Fruit fly (Drosophila melanogaster) whole organism, embryonic: ENCODE results near the gene hiro.
A peak's percentile ranks its signal among the peaks of the same experiment; 100 is the strongest.

ENCODE experiments used
- CG11085 ChIP-seq: fragments of 200-800 bp; sonication (Bioruptor generic); IDR thresholded peaks from 2 replicates; pipeline ENCODE4 v1.3.6; 2022; ENCODE audit warnings: missing biosample characterization, missing genetic modification characterization
- CG13624 ChIP-seq: fragments of 200-800 bp; sonication (Bioruptor generic); optimal IDR thresholded peaks from 2 replicates; lab custom pipeline; 2016; ENCODE audit warnings: missing biosample characterization, missing genetic modification characterization
- CG14667 ChIP-seq: fragments of 200-800 bp; sonication (Bioruptor generic); IDR thresholded peaks from 2 replicates; pipeline ENCODE4 v1.3.6; 2022; ENCODE audit warnings: missing biosample characterization, missing genetic modification characterization
- CG15601 ChIP-seq: fragments of 200-800 bp; sonication (Bioruptor generic); optimal IDR thresholded peaks from 3 replicates; lab custom pipeline; 2019; ENCODE audit warnings: missing biosample characterization, mild to moderate bottlenecking, missing genetic modification characterization, moderate library complexity
- CG16813 ChIP-seq: fragments of 200-800 bp; sonication (Bioruptor generic); IDR thresholded peaks from 3 replicates; pipeline ENCODE4 v1.3.6; 2022; ENCODE audit warnings: missing biosample characterization, missing genetic modification characterization; ENCODE audit not compliant: partially characterized antibody
- CG17328 ChIP-seq: fragments of 200-800 bp; sonication (Bioruptor generic); IDR thresholded peaks from 2 replicates; pipeline ENCODE4 v1.3.6; 2022; ENCODE audit warnings: missing biosample characterization, missing genetic modification characterization
- CG18764 ChIP-seq: fragments of 200-800 bp; sonication (Bioruptor generic); optimal IDR thresholded peaks from 3 replicates; lab custom pipeline; 2016; ENCODE audit warnings: missing biosample characterization, missing genetic modification characterization
- CG3065 ChIP-seq: fragments of 200-800 bp; sonication (Bioruptor generic); optimal IDR thresholded peaks from 2 replicates; lab custom pipeline; 2016; ENCODE audit warnings: missing biosample characterization, missing genetic modification characterization
- CG3726 ChIP-seq: fragments of 200-800 bp; sonication (Bioruptor generic); IDR thresholded peaks from 3 replicates; pipeline ENCODE4, ENCODE4 v1.3.6; 2022; ENCODE audit warnings: missing biosample characterization, missing genetic modification characterization
- CG6272 ChIP-seq: fragments of 200-800 bp; sonication (Bioruptor generic); IDR thresholded peaks from 2 replicates; pipeline ENCODE4 v1.3.6; 2022; ENCODE audit warnings: missing biosample characterization, missing genetic modification characterization
- CG7987 ChIP-seq: fragments of 200-800 bp; sonication (Bioruptor generic); optimal IDR thresholded peaks from 2 replicates; lab custom pipeline; 2018; ENCODE audit warnings: missing biosample characterization, mild to moderate bottlenecking, missing genetic modification characterization, moderate library complexity
- CG8089 ChIP-seq: fragments of 200-800 bp; sonication (Bioruptor generic); optimal IDR thresholded peaks from 3 replicates; lab custom pipeline; 2016; ENCODE audit warnings: missing biosample characterization, missing genetic modification characterization
- CG8359 ChIP-seq: fragments of 200-800 bp; sonication (Bioruptor generic); optimal IDR thresholded peaks from 2 replicates; lab custom pipeline; 2017; ENCODE audit warnings: missing biosample characterization, mild to moderate bottlenecking, missing genetic modification characterization, borderline replicate concordance
- CG9215 ChIP-seq: fragments of 200-800 bp; sonication (Bioruptor generic); IDR thresholded peaks from 2 replicates; pipeline ENCODE4 v1.3.6; 2022; ENCODE audit warnings: missing biosample characterization, missing genetic modification characterization
- Dll ChIP-seq: fragments of 200-800 bp; sonication (Bioruptor generic); IDR thresholded peaks from 4 replicates; pipeline ENCODE4 v1.3.6; 2022; ENCODE audit warnings: missing biosample characterization, missing genetic modification characterization; ENCODE audit not compliant: partially characterized antibody
- Dref ChIP-seq: fragments of 200-800 bp; sonication (Bioruptor generic); IDR thresholded peaks from 2 replicates; pipeline ENCODE4 v1.3.6; 2022; ENCODE audit warnings: missing biosample characterization, missing genetic modification characterization
- Drgx ChIP-seq: fragments of 200-800 bp; sonication (Bioruptor generic); IDR thresholded peaks from 2 replicates; pipeline ENCODE4 v1.3.6; 2022; ENCODE audit warnings: missing biosample characterization, missing genetic modification characterization
- Fer1 ChIP-seq: fragments of 200-800 bp; sonication (Bioruptor generic); optimal IDR thresholded peaks from 2 replicates; lab custom pipeline; 2017; ENCODE audit warnings: missing biosample characterization, mild to moderate bottlenecking, missing genetic modification characterization
- Hr3 ChIP-seq: fragments of 200-800 bp; sonication (Bioruptor generic); optimal IDR thresholded peaks from 3 replicates; lab custom pipeline; 2016; ENCODE audit warnings: missing biosample characterization, missing genetic modification characterization
- Nf-YC ChIP-seq: fragments of 200-800 bp; optimal IDR thresholded peaks from 3 replicates; lab custom pipeline; 2019; ENCODE audit warnings: missing biosample characterization, mild to moderate bottlenecking, missing genetic modification characterization, moderate library complexity
- Optix ChIP-seq: fragments of 200-800 bp; sonication (Bioruptor generic); IDR thresholded peaks from 3 replicates; pipeline ENCODE4 v1.3.6; 2022; ENCODE audit warnings: missing biosample characterization, missing genetic modification characterization
- Ptx1 ChIP-seq: fragments of 200-800 bp; sonication (Bioruptor generic); IDR thresholded peaks from 2 replicates; pipeline ENCODE4 v1.3.6; 2022; ENCODE audit warnings: missing biosample characterization, missing genetic modification characterization
- Taf1 ChIP-seq: fragments of 200-800 bp; sonication (Bioruptor generic); IDR thresholded peaks from 2 replicates; pipeline ENCODE4 v1.3.6; 2022; ENCODE audit warnings: missing biosample characterization, missing genetic modification characterization
- ac ChIP-seq: fragments of 200-800 bp; sonication (Bioruptor generic); optimal IDR thresholded peaks from 3 replicates; lab custom pipeline; 2017; ENCODE audit warnings: missing biosample characterization, mild to moderate bottlenecking, missing genetic modification characterization
- ase ChIP-seq: fragments of 200-800 bp; sonication (Bioruptor generic); IDR thresholded peaks from 3 replicates; pipeline ENCODE4 v1.3.6; 2022; ENCODE audit warnings: missing biosample characterization, missing genetic modification characterization
- bigmax ChIP-seq: fragments of 200-800 bp; sonication (Bioruptor generic); optimal IDR thresholded peaks from 2 replicates; lab custom pipeline; 2018; ENCODE audit warnings: missing biosample characterization, mild to moderate bottlenecking, missing genetic modification characterization
- ci ChIP-seq: fragments of 200-800 bp; sonication (Bioruptor generic); IDR thresholded peaks from 3 replicates; pipeline ENCODE4 v1.3.6; 2022; ENCODE audit warnings: missing biosample characterization, missing genetic modification characterization
- da ChIP-seq: fragments of 200-800 bp; sonication (Bioruptor generic); optimal IDR thresholded peaks from 2 replicates; lab custom pipeline; 2016; ENCODE audit warnings: missing biosample characterization, missing genetic modification characterization
- dati ChIP-seq: fragments of 200-800 bp; sonication (Bioruptor generic); IDR thresholded peaks from 2 replicates; pipeline ENCODE4 v1.3.6; 2022; ENCODE audit warnings: missing biosample characterization, missing genetic modification characterization
- fd102C ChIP-seq: fragments of 200-800 bp; sonication (Bioruptor generic); optimal IDR thresholded peaks from 2 replicates; lab custom pipeline; 2018; ENCODE audit warnings: missing biosample characterization, mild to moderate bottlenecking, missing genetic modification characterization, moderate library complexity
- kni ChIP-seq: fragments of 200-800 bp; sonication (Bioruptor generic); optimal IDR thresholded peaks from 3 replicates; lab custom pipeline; 2017; ENCODE audit warnings: mild to moderate bottlenecking, missing biosample characterization, missing genetic modification reagents, missing genetic modification characterization
- lab ChIP-seq: fragments of 200-800 bp; sonication (Bioruptor generic); optimal IDR thresholded peaks from 3 replicates; lab custom pipeline; 2017; ENCODE audit warnings: missing biosample characterization, missing genetic modification characterization, mild to moderate bottlenecking, moderate library complexity, missing genetic modification reagents
- luna ChIP-seq: fragments of 200-800 bp; sonication (Bioruptor generic); optimal IDR thresholded peaks from 2 replicates; lab custom pipeline; 2016; ENCODE audit warnings: missing biosample characterization, missing genetic modification characterization
- mam ChIP-seq: fragments of 200-800 bp; sonication (Bioruptor generic); optimal IDR thresholded peaks from 3 replicates; lab custom pipeline; 2016; ENCODE audit warnings: missing biosample characterization, missing genetic modification characterization
- nom ChIP-seq: fragments of 200-800 bp; sonication (Bioruptor generic); optimal IDR thresholded peaks from 2 replicates; lab custom pipeline; 2017; ENCODE audit warnings: missing biosample characterization, missing genetic modification characterization, mild to moderate bottlenecking, moderate library complexity, missing genetic modification reagents
- oc ChIP-seq: fragments of 200-800 bp; sonication (Bioruptor generic); optimal IDR thresholded peaks from 2 replicates; lab custom pipeline; 2018; ENCODE audit warnings: missing biosample characterization, mild to moderate bottlenecking, missing genetic modification characterization, moderate library complexity
- odd ChIP-seq: fragments of 200-800 bp; sonication (Bioruptor generic); optimal IDR thresholded peaks from 2 replicates; lab custom pipeline; 2017; ENCODE audit warnings: missing biosample characterization, mild to moderate bottlenecking, missing genetic modification characterization
- otp ChIP-seq: fragments of 200-800 bp; sonication (Bioruptor generic); IDR thresholded peaks from 3 replicates; pipeline ENCODE4, ENCODE4 v1.3.6; 2022; ENCODE audit warnings: missing biosample characterization, missing genetic modification characterization
- p53 ChIP-seq: fragments of 200-800 bp; sonication (Bioruptor generic); optimal IDR thresholded peaks from 2 replicates; lab custom pipeline; 2016; ENCODE audit warnings: missing biosample characterization, missing genetic modification characterization
- pan ChIP-seq, 4 experiments: fragments of >200 bp in 3 of 4; fragments of 200-800 bp in 1 of 4; sonication (Bioruptor generic) in 1 of 4; optimal IDR thresholded peaks in 3 of 4; IDR thresholded peaks in 1 of 4; 2 replicates each; pipeline versions ENCODE4 v1.3.6 to Lab custom; 2017 to 2022; ENCODE audit warnings: missing biosample characterization in 2 of 4, missing genetic modification characterization in 2 of 4, mixed read lengths in 1 of 4
- pb ChIP-seq: fragments of 200-800 bp; sonication (Bioruptor generic); optimal IDR thresholded peaks from 3 replicates; lab custom pipeline; 2016; ENCODE audit warnings: missing biosample characterization, missing genetic modification characterization
- pfk ChIP-seq: fragments of 200-800 bp; sonication (Bioruptor generic); optimal IDR thresholded peaks from 2 replicates; lab custom pipeline; 2018; ENCODE audit warnings: missing biosample characterization, mild to moderate bottlenecking, missing genetic modification characterization, moderate library complexity
- repo ChIP-seq: fragments of 200-800 bp; sonication (Bioruptor generic); optimal IDR thresholded peaks from 2 replicates; lab custom pipeline; 2016; ENCODE audit warnings: missing biosample characterization, missing genetic modification characterization
- sc ChIP-seq, 3 experiments: fragments of >200 bp in 2 of 3; fragments of 200-800 bp in 1 of 3; sonication (Bioruptor generic) in 1 of 3; optimal IDR thresholded peaks; 2 replicates in 2 of 3; 3 replicates in 1 of 3; lab custom pipeline; 2017; ENCODE audit warnings: mild to moderate bottlenecking in 1 of 3, missing biosample characterization in 1 of 3, missing genetic modification characterization in 1 of 3, missing genetic modification reagents in 1 of 3
- sd ChIP-seq: fragments of 200-800 bp; sonication (Bioruptor generic); optimal IDR thresholded peaks from 3 replicates; lab custom pipeline; 2018; ENCODE audit warnings: missing biosample characterization, mild to moderate bottlenecking, missing genetic modification characterization, moderate library complexity
- sna ChIP-seq: fragments of 200-800 bp; sonication (Bioruptor generic); IDR thresholded peaks from 2 replicates; pipeline ENCODE4 v1.3.6; 2022; ENCODE audit warnings: missing biosample characterization, missing genetic modification characterization; ENCODE audit not compliant: partially characterized antibody
- stc ChIP-seq: fragments of 200-800 bp; sonication (Bioruptor generic); IDR thresholded peaks from 2 replicates; pipeline ENCODE4 v1.3.6; 2022; ENCODE audit warnings: missing biosample characterization, missing genetic modification characterization
- wek ChIP-seq: fragments of 200-800 bp; sonication (Bioruptor generic); optimal IDR thresholded peaks from 3 replicates; lab custom pipeline; 2018; ENCODE audit warnings: missing biosample characterization, mild to moderate bottlenecking, missing genetic modification characterization, moderate library complexity

hiro gene

dm6 chr3L:648155-649024 is 39.4 kb downstream of the hiro start, which contains the start of gene Gale (continued):
- TF ChIP-seq wek = no peak
- no peak for TF ChIP-seq CG11085 (GFP tag; lab: Robert Waterston, UW)
- TF ChIP-seq fd102C = no peak
- TF ChIP-seq sc (optimal IDR thresholded peaks at IDR 0.05; lab: Kevin White, UChicago) = no peak
- TF ChIP-seq sc (GFP tag; optimal IDR thresholded peaks at IDR 0.05; lab: Kevin White, UChicago) = no peak
- peak; percentile 70 for TF ChIP-seq sd (tag; lab: Kevin White, UChicago)
- peak; percentile 65 for TF ChIP-seq CG16813 (GFP tag; lab: Robert Waterston, UW)
- TF ChIP-seq Hr3 = no peak
- TF ChIP-seq otp (GFP tag; lab: Robert Waterston, UW) = no peak
- TF ChIP-seq pfk (GFP tag; lab: Kevin White, UChicago) = no peak
- no peak for TF ChIP-seq CG18764 (GFP tag; lab: Kevin White, UChicago)
- TF ChIP-seq mam (GFP tag; lab: Kevin White, UChicago) = no peak
- TF ChIP-seq Ptx1 (GFP tag; lab: Robert Waterston, UW) = 0 out of 2 replicates have a peak, but pooled peaks have one; percentile 39
- peak; percentile 72 for TF ChIP-seq nom (GFP tag; lab: Kevin White, UChicago)
- peak; percentile 24 for TF ChIP-seq Fer1 (GFP tag; lab: Kevin White, UChicago)
- TF ChIP-seq stc = no peak
- TF ChIP-seq CG3065 (GFP tag; lab: Kevin White, UChicago) = no peak
- no peak for TF ChIP-seq CG15601
- no peak for TF ChIP-seq CG9215
- TF ChIP-seq CG14667 (GFP tag; lab: Robert Waterston, UW) = no peak
- no peak for TF ChIP-seq kni (GFP tag; lab: Kevin White, UChicago)
- no peak for TF ChIP-seq luna (GFP tag; lab: Kevin White, UChicago)
- TF ChIP-seq Dll (GFP tag; lab: Robert Waterston, UW) = peak; percentile 74; the same call in 3 of the 4 replicates
- TF ChIP-seq CG8089 (GFP tag; lab: Kevin White, UChicago) = no peak
- TF ChIP-seq odd (GFP tag; lab: Kevin White, UChicago) = no peak
- TF ChIP-seq Nf-YC (tag; lab: Kevin White, UChicago) = no peak
- TF ChIP-seq Taf1 (GFP tag; lab: Robert Waterston, UW) = no peak
- TF ChIP-seq CG6272 (GFP tag; lab: Robert Waterston, UW) = no peak
- no peak for TF ChIP-seq ac (GFP tag; lab: Kevin White, UChicago)
- TF ChIP-seq repo (GFP tag; lab: Kevin White, UChicago) = no peak
- peak; percentile 46 for TF ChIP-seq CG13624
- TF ChIP-seq CG7987 (GFP tag; lab: Kevin White, UChicago) = no peak
- peak; percentile 48; the same call in 1 of the 3 replicates for TF ChIP-seq ci
- no peak for TF ChIP-seq dati (GFP tag; lab: Robert Waterston, UW)
- no peak for TF ChIP-seq CG3726 (GFP tag; lab: Robert Waterston, UW)
- TF ChIP-seq oc (tag; lab: Kevin White, UChicago) = no peak
- no peak for TF ChIP-seq da
- peak; percentile 87 for TF ChIP-seq Dref (GFP tag; lab: Robert Waterston, UW)
- TF ChIP-seq ase (GFP tag; lab: Robert Waterston, UW) = no peak
- TF ChIP-seq Drgx (GFP tag; lab: Robert Waterston, UW) = 0 out of 2 replicates have a peak, but pooled peaks have one; percentile 17
- no peak for TF ChIP-seq lab
- no peak; the same call in 1 of the 2 replicates for TF ChIP-seq CG17328 (GFP tag; lab: Robert Waterston, UW)
- no peak for TF ChIP-seq pan (optimal IDR thresholded peaks at IDR 0.05; lab: Kevin White, UChicago)
- TF ChIP-seq pan (GFP tag; optimal IDR thresholded peaks at IDR 0.05 in 1 of 2, IDR thresholded peaks at IDR 0.05 in 1 of 2) = no peak
- TF ChIP-seq bigmax = no peak
- TF ChIP-seq Optix (GFP tag; lab: Robert Waterston, UW) = no peak
- no peak for TF ChIP-seq CG8359 (GFP tag; lab: Kevin White, UChicago)
- TF ChIP-seq sna (GFP tag; lab: Robert Waterston, UW) = peak; percentile 48; the same call in 1 of the 2 replicates
- TF ChIP-seq p53 (GFP tag; lab: Kevin White, UChicago) = no peak
- TF ChIP-seq pb (GFP tag; lab: Kevin White, UChicago) = no peak
